Fruit fly (Drosophila melanogaster) whole organism, embryonic: Measurements from ENCODE around the gene CG46304.

Experiments used
- CG10565 ChIP-seq: fragments of 200-800 bp; sonication (Bioruptor generic); optimal IDR thresholded peaks from 3 replicates; lab custom pipeline; 2016; ENCODE audit warnings: missing biosample characterization, mild to moderate bottlenecking, missing genetic modification characterization
- CG11093 ChIP-seq: fragments of 200-800 bp; sonication (Bioruptor generic); IDR thresholded peaks from 3 replicates; pipeline ENCODE4 v1.3.6; 2022; ENCODE audit warnings: missing biosample characterization, missing genetic modification characterization
- CG11504 ChIP-seq: fragments of 200-800 bp; sonication (Bioruptor generic); optimal IDR thresholded peaks from 3 replicates; lab custom pipeline; 2019; ENCODE audit warnings: missing biosample characterization, mild to moderate bottlenecking, missing genetic modification characterization, moderate library complexity
- CG11560 ChIP-seq: fragments of 200-800 bp; sonication (Bioruptor generic); IDR thresholded peaks from 3 replicates; pipeline ENCODE4 v1.3.6; 2022; ENCODE audit warnings: missing biosample characterization, missing genetic modification characterization
- CG1233 ChIP-seq: fragments of 200-800 bp; sonication (Bioruptor generic); optimal IDR thresholded peaks from 4 replicates; lab custom pipeline; 2018; ENCODE audit warnings: missing biosample characterization, mild to moderate bottlenecking, missing genetic modification characterization
- CG13775 ChIP-seq: fragments of 200-800 bp; sonication (Bioruptor generic); optimal IDR thresholded peaks from 3 replicates; lab custom pipeline; 2017; ENCODE audit warnings: missing biosample characterization, mild to moderate bottlenecking, missing genetic modification characterization
- CG14710 ChIP-seq: fragments of 200-800 bp; sonication (Bioruptor generic); optimal IDR thresholded peaks from 3 replicates; lab custom pipeline; 2019; ENCODE audit warnings: missing biosample characterization, mild to moderate bottlenecking, missing genetic modification characterization, moderate library complexity
- CG17385 ChIP-seq: fragments of 200-800 bp; sonication (Bioruptor generic); optimal IDR thresholded peaks from 3 replicates; lab custom pipeline; 2018; ENCODE audit warnings: missing biosample characterization, mild to moderate bottlenecking, missing genetic modification characterization
- CG18262 ChIP-seq: fragments of 200-800 bp; optimal IDR thresholded peaks from 3 replicates; lab custom pipeline; 2019; ENCODE audit warnings: missing biosample characterization, mild to moderate bottlenecking, missing genetic modification characterization, moderate library complexity
- CG1832 ChIP-seq: fragments of 200-800 bp; sonication (Bioruptor generic); optimal IDR thresholded peaks from 2 replicates; lab custom pipeline; 2017; ENCODE audit warnings: missing biosample characterization, mild to moderate bottlenecking, missing genetic modification characterization, inconsistent platforms
- CG2129 ChIP-seq: fragments of 200-800 bp; sonication (Bioruptor generic); IDR thresholded peaks from 2 replicates; pipeline ENCODE4 v1.3.6; 2022; ENCODE audit warnings: missing biosample characterization, missing genetic modification characterization; ENCODE audit not compliant: partially characterized antibody
- CG4424 ChIP-seq: fragments of 200-800 bp; sonication (Bioruptor generic); optimal IDR thresholded peaks from 3 replicates; lab custom pipeline; 2016; ENCODE audit warnings: missing biosample characterization, missing genetic modification characterization
- CG6689 ChIP-seq: fragments of 200-800 bp; sonication (Bioruptor generic); IDR thresholded peaks from 2 replicates; pipeline ENCODE4 v1.3.6; 2022; ENCODE audit warnings: missing biosample characterization, missing genetic modification characterization
- CG9727 ChIP-seq: fragments of 200-800 bp; sonication (Bioruptor generic); optimal IDR thresholded peaks from 3 replicates; lab custom pipeline; 2017; ENCODE audit warnings: missing biosample characterization, mild to moderate bottlenecking, missing genetic modification characterization
- CG9817 ChIP-seq: fragments of 200-800 bp; sonication (Bioruptor generic); optimal IDR thresholded peaks from 2 replicates; lab custom pipeline; 2018; ENCODE audit warnings: missing biosample characterization, mild to moderate bottlenecking, missing genetic modification characterization, moderate library complexity
- Ets97D ChIP-seq: fragments of 200-800 bp; sonication (Bioruptor generic); optimal IDR thresholded peaks from 3 replicates; lab custom pipeline; 2016; ENCODE audit warnings: missing biosample characterization, missing genetic modification characterization
- HLH4C ChIP-seq: fragments of 200-800 bp; sonication (Bioruptor generic); IDR thresholded peaks from 3 replicates; pipeline ENCODE4 v1.3.6; 2022; ENCODE audit warnings: missing biosample characterization, missing genetic modification characterization; ENCODE audit not compliant: partially characterized antibody
- Hr3 ChIP-seq: fragments of 200-800 bp; sonication (Bioruptor generic); optimal IDR thresholded peaks from 3 replicates; lab custom pipeline; 2016; ENCODE audit warnings: missing biosample characterization, missing genetic modification characterization
- Hr78 ChIP-seq, 2 experiments: fragments of 200-800 bp in 1 of 2; fragments of >200 bp in 1 of 2; sonication (Bioruptor generic) in 1 of 2; optimal IDR thresholded peaks; 2 replicates each; lab custom pipeline; 2017 to 2019; ENCODE audit warnings: missing biosample characterization in 2 of 2, missing genetic modification characterization in 2 of 2, mild to moderate bottlenecking in 1 of 2, moderate library complexity in 1 of 2
- Jarid2 ChIP-seq: fragments of 200-800 bp; sonication (Bioruptor generic); optimal IDR thresholded peaks from 3 replicates; lab custom pipeline; 2017; ENCODE audit warnings: mild to moderate bottlenecking, missing biosample characterization, missing genetic modification reagents, missing genetic modification characterization
- Mad ChIP-seq: fragments of 200-800 bp; sonication (Bioruptor generic); optimal IDR thresholded peaks from 2 replicates; lab custom pipeline; 2016; ENCODE audit warnings: missing biosample characterization, missing genetic modification characterization
- Myb ChIP-seq: fragments of 200-800 bp; sonication (Bioruptor generic); optimal IDR thresholded peaks from 2 replicates; lab custom pipeline; 2016; ENCODE audit warnings: missing biosample characterization, missing genetic modification characterization
- Oaz ChIP-seq: fragments of 200-800 bp; sonication (Bioruptor generic); IDR thresholded peaks from 2 replicates; pipeline ENCODE4 v1.3.6; 2022; ENCODE audit warnings: missing biosample characterization, missing genetic modification characterization
- Opbp ChIP-seq: fragments of 200-800 bp; sonication (Bioruptor generic); IDR thresholded peaks from 3 replicates; pipeline ENCODE4 v1.3.6; 2022; ENCODE audit warnings: missing biosample characterization, missing genetic modification characterization; ENCODE audit not compliant: partially characterized antibody
- Poxn ChIP-seq: fragments of 200-800 bp; sonication (Bioruptor generic); IDR thresholded peaks from 2 replicates; pipeline ENCODE4 v1.3.6; 2022; ENCODE audit warnings: missing biosample characterization, missing genetic modification characterization
- YL-1 ChIP-seq: fragments of 200-800 bp; sonication (Bioruptor generic); optimal IDR thresholded peaks from 3 replicates; lab custom pipeline; 2017; ENCODE audit warnings: missing biosample characterization, mild to moderate bottlenecking, missing genetic modification characterization
- ab ChIP-seq: fragments of 200-800 bp; sonication (Bioruptor generic); optimal IDR thresholded peaks from 2 replicates; lab custom pipeline; 2016; ENCODE audit warnings: missing biosample characterization, missing genetic modification characterization
- ac ChIP-seq: fragments of 200-800 bp; sonication (Bioruptor generic); optimal IDR thresholded peaks from 3 replicates; lab custom pipeline; 2017; ENCODE audit warnings: missing biosample characterization, mild to moderate bottlenecking, missing genetic modification characterization
- bigmax ChIP-seq: fragments of 200-800 bp; sonication (Bioruptor generic); optimal IDR thresholded peaks from 2 replicates; lab custom pipeline; 2018; ENCODE audit warnings: missing biosample characterization, mild to moderate bottlenecking, missing genetic modification characterization
- br ChIP-seq: fragments of >200 bp; optimal IDR thresholded peaks from 2 replicates; lab custom pipeline; 2017
- chm ChIP-seq: fragments of 200-800 bp; sonication (Bioruptor generic); IDR thresholded peaks from 2 replicates; pipeline ENCODE4 v1.3.6; 2022; ENCODE audit warnings: missing biosample characterization, missing genetic modification characterization
- ci ChIP-seq: fragments of 200-800 bp; sonication (Bioruptor generic); IDR thresholded peaks from 3 replicates; pipeline ENCODE4 v1.3.6; 2022; ENCODE audit warnings: missing biosample characterization, missing genetic modification characterization
- ewg ChIP-seq: fragments of 200-800 bp; sonication (Bioruptor generic); optimal IDR thresholded peaks from 3 replicates; lab custom pipeline; 2017; ENCODE audit warnings: mild to moderate bottlenecking, missing biosample characterization, missing genetic modification reagents, missing genetic modification characterization
- fd102C ChIP-seq: fragments of 200-800 bp; sonication (Bioruptor generic); optimal IDR thresholded peaks from 2 replicates; lab custom pipeline; 2018; ENCODE audit warnings: missing biosample characterization, mild to moderate bottlenecking, missing genetic modification characterization, moderate library complexity
- gce ChIP-seq: fragments of 200-800 bp; sonication (Bioruptor generic); IDR thresholded peaks from 3 replicates; pipeline ENCODE4 v1.3.6; 2022; ENCODE audit warnings: missing biosample characterization, missing genetic modification characterization
- grau ChIP-seq: fragments of 200-800 bp; optimal IDR thresholded peaks from 3 replicates; lab custom pipeline; 2019; ENCODE audit warnings: missing biosample characterization, mild to moderate bottlenecking, missing genetic modification characterization, moderate library complexity
- jing ChIP-seq: fragments of 200-800 bp; sonication (Bioruptor generic); optimal IDR thresholded peaks from 2 replicates; lab custom pipeline; 2018; ENCODE audit warnings: missing biosample characterization, mild to moderate bottlenecking, missing genetic modification characterization
- jumu ChIP-seq: fragments of 200-800 bp; sonication (Bioruptor generic); optimal IDR thresholded peaks from 3 replicates; lab custom pipeline; 2016; ENCODE audit warnings: missing biosample characterization, missing genetic modification characterization
- lbe ChIP-seq: fragments of 200-800 bp; sonication (Bioruptor generic); optimal IDR thresholded peaks from 2 replicates; lab custom pipeline; 2016; ENCODE audit warnings: missing biosample characterization, mild to moderate bottlenecking, missing genetic modification characterization
- onecut ChIP-seq: fragments of 200-800 bp; sonication (Bioruptor generic); IDR thresholded peaks from 2 replicates; pipeline ENCODE4 v1.3.6; 2022; ENCODE audit warnings: missing biosample characterization, missing genetic modification characterization
- p53 ChIP-seq: fragments of 200-800 bp; sonication (Bioruptor generic); optimal IDR thresholded peaks from 2 replicates; lab custom pipeline; 2016; ENCODE audit warnings: missing biosample characterization, missing genetic modification characterization
- pan ChIP-seq, 4 experiments: fragments of >200 bp in 3 of 4; fragments of 200-800 bp in 1 of 4; sonication (Bioruptor generic) in 1 of 4; optimal IDR thresholded peaks in 3 of 4; IDR thresholded peaks in 1 of 4; 2 replicates each; pipeline versions ENCODE4 v1.3.6 to Lab custom; 2017 to 2022; ENCODE audit warnings: missing biosample characterization in 2 of 4, missing genetic modification characterization in 2 of 4, mixed read lengths in 1 of 4
- pfk ChIP-seq: fragments of 200-800 bp; sonication (Bioruptor generic); optimal IDR thresholded peaks from 2 replicates; lab custom pipeline; 2018; ENCODE audit warnings: missing biosample characterization, mild to moderate bottlenecking, missing genetic modification characterization, moderate library complexity
- pros ChIP-seq: fragments of 200-800 bp; sonication (Bioruptor generic); optimal IDR thresholded peaks from 3 replicates; lab custom pipeline; 2019; ENCODE audit warnings: missing biosample characterization, mild to moderate bottlenecking, missing genetic modification characterization, moderate library complexity
- sens ChIP-seq: fragments of 200-800 bp; sonication (Bioruptor generic); peaks from one replicate; lab custom pipeline; 2016; ENCODE audit warnings: missing biosample characterization, missing genetic modification characterization
- ssp ChIP-seq: fragments of 200-800 bp; sonication (Bioruptor generic); IDR thresholded peaks from 2 replicates; pipeline ENCODE4 v1.3.6; 2022; ENCODE audit warnings: missing biosample characterization, missing genetic modification characterization
- ttk ChIP-seq: fragments of 200-800 bp; sonication (Bioruptor generic); IDR thresholded peaks from 2 replicates; pipeline ENCODE4 v2.1.2; 2022; ENCODE audit warnings: missing biosample characterization, missing genetic modification characterization
- unc-4 ChIP-seq: fragments of 200-800 bp; sonication (Bioruptor generic); IDR thresholded peaks from 2 replicates; pipeline ENCODE4 v1.3.6; 2022; ENCODE audit warnings: missing biosample characterization, missing genetic modification characterization; ENCODE audit not compliant: partially characterized antibody
- z ChIP-seq: fragments of 200-800 bp; sonication (Bioruptor generic); IDR thresholded peaks from 3 replicates; pipeline ENCODE4 v1.3.6; 2022; ENCODE audit warnings: missing biosample characterization, missing genetic modification characterization
- zfh1 ChIP-seq: fragments of 200-800 bp; sonication (Bioruptor generic); IDR thresholded peaks from 3 replicates; pipeline ENCODE4 v1.3.6; 2022; ENCODE audit warnings: missing biosample characterization, missing genetic modification characterization

CG46304 gene

DNA sequence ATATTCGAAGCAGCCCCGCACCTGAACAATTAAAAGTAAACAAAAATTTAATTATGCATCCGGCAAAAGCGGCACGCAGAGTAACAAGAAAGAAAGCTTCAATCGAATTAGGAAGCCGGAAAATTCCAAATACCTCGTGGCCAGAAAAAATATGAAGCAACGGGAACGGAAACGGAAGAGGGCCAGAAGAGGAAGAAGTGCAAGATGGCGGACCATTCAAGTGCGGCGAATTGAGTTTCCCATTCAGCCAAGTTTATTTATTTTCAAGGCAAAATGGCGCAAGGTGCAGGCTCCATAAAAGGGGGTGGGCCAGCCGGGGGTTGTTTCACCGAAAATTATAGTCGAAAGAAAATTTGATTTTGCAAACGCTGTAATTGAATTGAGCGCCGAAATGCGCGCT, 11.5 kb upstream of the CG46304 start (continued):
- peak; percentile 1 for TF ChIP-seq ewg (GFP tag; lab: Kevin White, UChicago)
- TF ChIP-seq CG9817 (tag; lab: Kevin White, UChicago), result no peak
- TF ChIP-seq jumu (GFP tag; lab: Kevin White, UChicago), result no peak
- TF ChIP-seq Hr3 (GFP tag; lab: Kevin White, UChicago), result no peak
- TF ChIP-seq CG14710 (tag; lab: Kevin White, UChicago), result peak; percentile 36
- TF ChIP-seq br (lab: Kevin White, UChicago), result no peak
- TF ChIP-seq fd102C (GFP tag; lab: Kevin White, UChicago), result peak; percentile 59
- peak; percentile 51 for TF ChIP-seq sens (GFP tag; lab: Kevin White, UChicago)
- no peak for TF ChIP-seq CG6689
- TF ChIP-seq Opbp (GFP tag; lab: Robert Waterston, UW), result no peak
- TF ChIP-seq ssp (GFP tag; lab: Robert Waterston, UW), result no peak
- TF ChIP-seq chm (GFP tag; lab: Robert Waterston, UW), result 0 out of 2 replicates have a peak, but pooled peaks have one; percentile 29
- TF ChIP-seq pan (optimal IDR thresholded peaks at IDR 0.05; lab: Kevin White, UChicago), result no peak
- TF ChIP-seq pan (GFP tag; optimal IDR thresholded peaks at IDR 0.05 in 1 of 2, IDR thresholded peaks at IDR 0.05 in 1 of 2), result peak in 1 of 2 experiments; percentile 13
- TF ChIP-seq grau, result no peak
- 0 out of 3 replicates have a peak, but pooled peaks have one; percentile 25 for TF ChIP-seq CG11093 (GFP tag; lab: Robert Waterston, UW)
- TF ChIP-seq bigmax (GFP tag; lab: Kevin White, UChicago), result no peak
- TF ChIP-seq YL-1 (GFP tag; lab: Kevin White, UChicago), result no peak
- peak; percentile 15 for TF ChIP-seq CG1233 (GFP tag; lab: Kevin White, UChicago)
- peak; percentile 59 for TF ChIP-seq CG17385
- TF ChIP-seq zfh1 (GFP tag; lab: Robert Waterston, UW), result 0 out of 3 replicates have a peak, but pooled peaks have one; percentile 27
- no peak for TF ChIP-seq ab (GFP tag; lab: Kevin White, UChicago)
- TF ChIP-seq Hr78 (GFP tag; optimal IDR thresholded peaks at IDR 0.05; lab: Kevin White, UChicago), result no peak
- TF ChIP-seq Myb, result no peak
- peak; percentile 76 for TF ChIP-seq Ets97D (GFP tag; lab: Kevin White, UChicago)
- 0 out of 3 replicates have a peak, but pooled peaks have one; percentile 27 for TF ChIP-seq z
- no peak for TF ChIP-seq pfk (GFP tag; lab: Kevin White, UChicago)
- no peak for TF ChIP-seq Oaz (GFP tag; lab: Robert Waterston, UW)
- TF ChIP-seq CG4424 (GFP tag; lab: Kevin White, UChicago), result no peak
- TF ChIP-seq p53, result no peak
- no peak for TF ChIP-seq lbe
- peak; percentile 34 for TF ChIP-seq CG13775 (GFP tag; lab: Kevin White, UChicago)
- no peak for TF ChIP-seq jing (GFP tag; lab: Kevin White, UChicago)
- no peak for TF ChIP-seq Mad
- TF ChIP-seq CG11504, result no peak
- 0 out of 3 replicates have a peak, but pooled peaks have one; percentile 28 for TF ChIP-seq gce (GFP tag; lab: Robert Waterston, UW)
- no peak for TF ChIP-seq HLH4C (GFP tag; lab: Robert Waterston, UW)
- TF ChIP-seq ci (GFP tag; lab: Robert Waterston, UW), result peak; percentile 44; the same call in 1 of the 3 replicates
- no peak for TF ChIP-seq CG1832 (GFP tag; lab: Kevin White, UChicago)
- TF ChIP-seq Poxn (GFP tag; lab: Robert Waterston, UW), result no peak
- TF ChIP-seq pros (GFP tag; lab: Kevin White, UChicago), result no peak
- TF ChIP-seq CG11560 (tag; lab: Robert Waterston, UW), result no peak
- no peak for TF ChIP-seq CG10565 (GFP tag; lab: Kevin White, UChicago)
- TF ChIP-seq ttk (GFP tag; lab: Robert Waterston, UW), result 0 out of 2 replicates have a peak, but pooled peaks have one; percentile 17
- peak; percentile 71 for TF ChIP-seq ac
- TF ChIP-seq Jarid2 (GFP tag; lab: Kevin White, UChicago), result peak; percentile 27
- TF ChIP-seq CG18262 (tag; lab: Kevin White, UChicago), result no peak
- TF ChIP-seq CG2129, result no peak
- no peak for TF ChIP-seq unc-4
- peak; percentile 41 for TF ChIP-seq CG9727 (GFP tag; lab: Kevin White, UChicago)
- peak; percentile 18; the same call in 1 of the 2 replicates for TF ChIP-seq onecut
